Fruit fly (Drosophila melanogaster): ENCODE results near the gene Jon99Fi.

dm6 chr3R:30474667-30475213, 14.0 kb upstream of the Jon99Fi start:
- TF ChIP-seq CG32264 (GFP tag; optimal IDR thresholded peaks at IDR 0.05) (no peak), jim (GFP tag; optimal IDR thresholded peaks at IDR 0.05) (no peak), Hnf4 (GFP tag; optimal IDR thresholded peaks at IDR 0.05) (no peak), CG9705 (GFP tag; optimal IDR thresholded peaks at IDR 0.05) (no peak), Myc (optimal IDR thresholded peaks at IDR 0.05) (no peak)
